Worm (Caenorhabditis elegans) whole organism, midembryonic: ENCODE data around the gene F41B4.1.

Experiments used
- flt-1 ChIP-seq: fragments of 200-800 bp; sonication (Bioruptor generic); IDR thresholded peaks from 2 replicates; pipeline ENCODE4 v1.3.6; 2022; ENCODE audit warnings: missing genetic modification characterization, missing compliant biosample characterization
- med-1 ChIP-seq: sonication (generic microtip); optimal IDR thresholded peaks from 2 replicates; lab custom pipeline; 2017; ENCODE audit warnings: missing genetic modification characterization, mild to moderate bottlenecking, missing compliant biosample characterization, antibody characterized with exemption, missing genetic modification reagents; ENCODE audit not compliant: insufficient read depth
- ztf-23 ChIP-seq: fragments of 200-800 bp; sonication (Bioruptor generic); IDR thresholded peaks from 2 replicates; pipeline ENCODE4 v1.3.6; 2022; ENCODE audit warnings: missing genetic modification reagents, missing genetic modification characterization, missing compliant biosample characterization
- ztf-29 ChIP-seq: fragments of 200-800 bp; sonication (Bioruptor generic); IDR thresholded peaks from 2 replicates; pipeline ENCODE4 v1.3.6; 2022; ENCODE audit warnings: missing genetic modification reagents, missing genetic modification characterization, missing compliant biosample characterization

- TF ChIP-seq ztf-29 (no peak), med-1 (no peak), ztf-23 (GFP tag; lab: Robert Waterston, UW) (no peak), flt-1 (GFP tag; lab: Robert Waterston, UW) (no peak)
Observed at ce11 chrX:6782857-6783256, 42.8 kb downstream of the F41B4.1 start, which contains the start of gene idpp-6.
